Fruit fly (Drosophila melanogaster): ENCODE data around the gene pico.

DNA sequence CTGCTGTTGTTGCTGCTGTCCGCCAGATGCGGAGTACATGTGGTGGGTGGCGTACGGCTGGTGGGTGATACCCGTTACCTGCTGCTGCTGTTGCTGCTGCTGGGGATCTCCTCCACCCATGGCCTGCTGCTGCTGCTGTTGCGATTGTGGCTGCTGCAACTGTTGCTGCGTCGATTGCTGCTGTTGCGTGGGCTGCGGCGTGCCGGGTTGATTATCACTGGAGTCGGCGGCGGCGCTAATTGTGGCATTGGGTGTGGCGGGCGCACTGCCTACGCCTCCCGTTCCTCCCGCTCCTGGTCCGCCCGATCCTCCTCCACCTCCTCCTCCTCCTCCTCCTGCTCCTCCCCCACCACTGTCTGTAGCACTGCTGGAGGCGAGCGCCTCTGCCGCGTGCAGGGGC, 70.0 kb downstream of the pico start:
- no peak for TF ChIP-seq CG8478 (optimal IDR thresholded peaks at IDR 0.05)
- no peak for TF ChIP-seq CTCF (optimal IDR thresholded peaks at IDR 0.05)

Data from S2 (cell line).